Fruit fly (Drosophila melanogaster) whole organism, embryonic: ENCODE data around the gene CG15201.

Source experiments
- Adf1 ChIP-seq: fragments of 200-800 bp; sonication (Bioruptor generic); IDR thresholded peaks from 2 replicates; pipeline ENCODE4 v1.3.6; 2022; ENCODE audit warnings: missing biosample characterization, missing genetic modification characterization
- Bgb ChIP-seq: fragments of 200-800 bp; sonication (Bioruptor generic); IDR thresholded peaks from 2 replicates; pipeline ENCODE4 v1.3.6; 2022; ENCODE audit warnings: missing biosample characterization, missing genetic modification characterization; ENCODE audit not compliant: partially characterized antibody
- C15 ChIP-seq: fragments of 200-800 bp; sonication (Bioruptor generic); IDR thresholded peaks from 3 replicates; pipeline ENCODE4 v1.3.6; 2022; ENCODE audit warnings: missing biosample characterization, missing genetic modification characterization
- CG1024 ChIP-seq: fragments of 200-800 bp; sonication (Bioruptor generic); IDR thresholded peaks from 2 replicates; pipeline ENCODE4 v1.3.6; 2022; ENCODE audit warnings: missing biosample characterization, missing genetic modification characterization
- CG10321 ChIP-seq: fragments of 200-800 bp; sonication (Bioruptor generic); IDR thresholded peaks from 2 replicates; pipeline ENCODE4 v1.3.6; 2022; ENCODE audit warnings: missing biosample characterization, missing genetic modification characterization
- CG12391 ChIP-seq: fragments of 200-800 bp; sonication (Bioruptor generic); optimal IDR thresholded peaks from 3 replicates; lab custom pipeline; 2018; ENCODE audit warnings: missing biosample characterization, mild to moderate bottlenecking, missing genetic modification characterization, moderate library complexity
- CG15479 ChIP-seq: fragments of 200-800 bp; sonication (Bioruptor generic); optimal IDR thresholded peaks from 3 replicates; lab custom pipeline; 2019; ENCODE audit warnings: missing biosample characterization, mild to moderate bottlenecking, missing genetic modification characterization, moderate library complexity
- CG18011 ChIP-seq: fragments of 200-800 bp; sonication (Bioruptor generic); optimal IDR thresholded peaks from 2 replicates; lab custom pipeline; 2017; ENCODE audit warnings: missing biosample characterization, missing genetic modification characterization, mild to moderate bottlenecking, moderate library complexity, missing genotype
- CG31365 ChIP-seq: fragments of 200-800 bp; sonication (Bioruptor generic); optimal IDR thresholded peaks from 2 replicates; lab custom pipeline; 2018; ENCODE audit warnings: missing biosample characterization, mild to moderate bottlenecking, missing genetic modification characterization
- CG31441 ChIP-seq: fragments of 200-800 bp; sonication (Bioruptor generic); IDR thresholded peaks from 2 replicates; pipeline ENCODE4 v1.3.6; 2022; ENCODE audit warnings: missing biosample characterization, missing genetic modification characterization
- CG32772 ChIP-seq: fragments of 200-800 bp; sonication (Bioruptor generic); IDR thresholded peaks from 2 replicates; pipeline ENCODE4 v1.3.6; 2022; ENCODE audit warnings: missing biosample characterization, missing genetic modification characterization
- CG34422 ChIP-seq: fragments of 200-800 bp; sonication (Bioruptor generic); IDR thresholded peaks from 3 replicates; pipeline ENCODE4 v1.3.6; 2022; ENCODE audit warnings: missing biosample characterization, missing genetic modification characterization
- CG6683 ChIP-seq: fragments of 200-800 bp; sonication (Bioruptor generic); optimal IDR thresholded peaks from 2 replicates; lab custom pipeline; 2017; ENCODE audit warnings: missing biosample characterization, mild to moderate bottlenecking, missing genetic modification characterization, missing genetic modification reagents
- CG8765 ChIP-seq: fragments of 200-800 bp; sonication (Bioruptor generic); IDR thresholded peaks from 2 replicates; pipeline ENCODE4 v1.3.6; 2022; ENCODE audit warnings: missing biosample characterization, missing genetic modification characterization
- CG8924 ChIP-seq: fragments of 200-800 bp; optimal IDR thresholded peaks from 3 replicates; lab custom pipeline; 2019; ENCODE audit warnings: missing biosample characterization, mild to moderate bottlenecking, missing genetic modification characterization, moderate library complexity
- Deaf1 ChIP-seq: fragments of 200-800 bp; optimal IDR thresholded peaks from 3 replicates; lab custom pipeline; 2019; ENCODE audit warnings: missing biosample characterization, mild to moderate bottlenecking, missing genetic modification characterization, moderate library complexity
- Dfd ChIP-seq, 2 experiments: fragments of >200 bp; optimal IDR thresholded peaks; 2 replicates each; lab custom pipeline; 2017; ENCODE audit warnings: missing biosample characterization in 2 of 2, missing genetic modification characterization in 2 of 2
- Dref ChIP-seq: fragments of 200-800 bp; sonication (Bioruptor generic); IDR thresholded peaks from 2 replicates; pipeline ENCODE4 v1.3.6; 2022; ENCODE audit warnings: missing biosample characterization, missing genetic modification characterization
- Elba2 ChIP-seq: fragments of 200-800 bp; sonication (Bioruptor generic); optimal IDR thresholded peaks from 3 replicates; lab custom pipeline; 2016; ENCODE audit warnings: missing biosample characterization, missing genetic modification characterization
- Hr3 ChIP-seq: fragments of 200-800 bp; sonication (Bioruptor generic); optimal IDR thresholded peaks from 3 replicates; lab custom pipeline; 2016; ENCODE audit warnings: missing biosample characterization, missing genetic modification characterization
- MBD-R2 ChIP-seq: fragments of 200-800 bp; sonication (Bioruptor generic); IDR thresholded peaks from 2 replicates; pipeline ENCODE4 v1.3.6; 2022; ENCODE audit warnings: missing biosample characterization, missing genetic modification characterization
- MESR4 ChIP-seq: fragments of 200-800 bp; sonication (Bioruptor generic); optimal IDR thresholded peaks from 2 replicates; lab custom pipeline; 2018; ENCODE audit warnings: missing biosample characterization, mild to moderate bottlenecking, missing genetic modification characterization, moderate library complexity
- Med ChIP-seq: fragments of 200-800 bp; sonication (Bioruptor generic); peaks from one replicate; lab custom pipeline; 2016; ENCODE audit warnings: missing biosample characterization, missing genetic modification characterization, mild to moderate bottlenecking, inconsistent platforms, moderate library complexity
- Mes4 ChIP-seq: fragments of 200-800 bp; sonication (Bioruptor generic); optimal IDR thresholded peaks from 2 replicates; lab custom pipeline; 2016; ENCODE audit warnings: missing biosample characterization, missing genetic modification characterization
- Pdp1 ChIP-seq, 2 experiments: fragments of 200-800 bp; sonication (Bioruptor generic); optimal IDR thresholded peaks; 3 replicates each; lab custom pipeline; 2016; ENCODE audit warnings: missing biosample characterization in 2 of 2, missing genetic modification characterization in 2 of 2, mild to moderate bottlenecking in 1 of 2, moderate library complexity in 1 of 2
- Rfx ChIP-seq: fragments of 200-800 bp; sonication (Bioruptor generic); IDR thresholded peaks from 2 replicates; pipeline ENCODE4 v1.3.6; 2022; ENCODE audit warnings: missing biosample characterization, missing genetic modification characterization
- bbx ChIP-seq: fragments of 200-800 bp; sonication (Bioruptor generic); IDR thresholded peaks from 2 replicates; pipeline ENCODE4 v1.3.6; 2022; ENCODE audit warnings: missing biosample characterization, missing genetic modification characterization; ENCODE audit not compliant: partially characterized antibody
- cg ChIP-seq: fragments of 200-800 bp; sonication (Bioruptor generic); optimal IDR thresholded peaks from 3 replicates; lab custom pipeline; 2019; ENCODE audit warnings: missing biosample characterization, mild to moderate bottlenecking, missing genetic modification characterization, moderate library complexity
- chinmo ChIP-seq: fragments of 200-800 bp; sonication (Bioruptor generic); IDR thresholded peaks from 4 replicates; pipeline ENCODE4 v1.3.6; 2022; ENCODE audit warnings: missing biosample characterization, missing genetic modification characterization; ENCODE audit not compliant: partially characterized antibody
- ci ChIP-seq: fragments of 200-800 bp; sonication (Bioruptor generic); IDR thresholded peaks from 3 replicates; pipeline ENCODE4 v1.3.6; 2022; ENCODE audit warnings: missing biosample characterization, missing genetic modification characterization
- crol ChIP-seq: fragments of 200-800 bp; sonication (Bioruptor generic); IDR thresholded peaks from 2 replicates; pipeline ENCODE4 v1.3.6; 2022; ENCODE audit warnings: missing biosample characterization, missing genetic modification characterization
- gt ChIP-seq: fragments of 200-800 bp; sonication (Bioruptor generic); IDR thresholded peaks from 2 replicates; pipeline ENCODE4 v1.3.6; 2022; ENCODE audit warnings: missing biosample characterization, missing genetic modification characterization
- insv ChIP-seq, 2 experiments: fragments of 200-800 bp; sonication (Bioruptor generic); optimal IDR thresholded peaks; 3 replicates each; lab custom pipeline; 2016 to 2018; ENCODE audit warnings: missing biosample characterization in 2 of 2, missing genetic modification characterization in 2 of 2
- nom ChIP-seq: fragments of 200-800 bp; sonication (Bioruptor generic); optimal IDR thresholded peaks from 2 replicates; lab custom pipeline; 2017; ENCODE audit warnings: missing biosample characterization, missing genetic modification characterization, mild to moderate bottlenecking, moderate library complexity, missing genetic modification reagents
- onecut ChIP-seq: fragments of 200-800 bp; sonication (Bioruptor generic); IDR thresholded peaks from 2 replicates; pipeline ENCODE4 v1.3.6; 2022; ENCODE audit warnings: missing biosample characterization, missing genetic modification characterization
- phol ChIP-seq: fragments of 200-800 bp; sonication (Bioruptor generic); optimal IDR thresholded peaks from 3 replicates; lab custom pipeline; 2018; ENCODE audit warnings: missing biosample characterization, mild to moderate bottlenecking, missing genetic modification characterization, moderate library complexity
- repo ChIP-seq: fragments of 200-800 bp; sonication (Bioruptor generic); optimal IDR thresholded peaks from 2 replicates; lab custom pipeline; 2016; ENCODE audit warnings: missing biosample characterization, missing genetic modification characterization
- ssp ChIP-seq: fragments of 200-800 bp; sonication (Bioruptor generic); IDR thresholded peaks from 2 replicates; pipeline ENCODE4 v1.3.6; 2022; ENCODE audit warnings: missing biosample characterization, missing genetic modification characterization

Gene CG15201

DNA sequence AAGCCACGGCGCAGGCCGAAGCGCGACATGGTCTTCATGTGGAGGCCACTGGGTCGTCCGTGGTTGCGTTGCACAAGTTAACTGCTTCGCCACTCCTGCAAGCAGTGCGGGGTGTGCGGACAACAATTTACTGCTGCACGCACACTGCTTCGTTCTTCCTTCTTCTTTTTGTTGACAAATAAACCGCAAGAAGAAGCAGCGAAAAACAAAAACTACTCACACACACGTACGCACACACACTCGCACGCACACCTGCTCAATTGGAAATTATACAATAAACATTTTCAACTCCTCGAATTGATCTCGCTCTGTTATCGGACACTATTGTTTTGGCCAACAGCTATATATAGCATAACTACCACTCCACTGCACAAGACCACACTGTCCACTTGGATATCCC is 20.4 kb upstream of the CG15201 start:
- TF ChIP-seq Mes4 (GFP tag; lab: Kevin White, UChicago) (no peak), CG18011 (GFP tag; lab: Kevin White, UChicago) (peak; percentile 45), CG8924 (tag; lab: Kevin White, UChicago) (peak; percentile 28), Dfd (GFP tag; optimal IDR thresholded peaks at IDR 0.05; lab: Kevin White, UChicago) (peak in 1 of 2 experiments; percentile 9), ci (GFP tag; lab: Robert Waterston, UW) (no peak), insv (GFP tag; optimal IDR thresholded peaks at IDR 0.05; lab: Kevin White, UChicago) (peak in 1 of 2 experiments; percentile 76), CG15479 (GFP tag; lab: Kevin White, UChicago) (peak; percentile 50), CG6683 (no peak), CG31365 (peak; percentile 97), chinmo (GFP tag; lab: Robert Waterston, UW) (0 out of 4 replicates have a peak, but pooled peaks have one; percentile 6), Med (GFP tag; lab: Kevin White, UChicago) (peak; percentile 42), cg (GFP tag; lab: Kevin White, UChicago) (peak; percentile 60), Pdp1 (GFP tag; optimal IDR thresholded peaks at IDR 0.05; lab: Kevin White, UChicago) (peak in 1 of 2 experiments; percentile 76), Elba2 (GFP tag; lab: Kevin White, UChicago) (peak; percentile 90), Hr3 (no peak), CG32772 (GFP tag; lab: Robert Waterston, UW) (no peak)

DNA sequence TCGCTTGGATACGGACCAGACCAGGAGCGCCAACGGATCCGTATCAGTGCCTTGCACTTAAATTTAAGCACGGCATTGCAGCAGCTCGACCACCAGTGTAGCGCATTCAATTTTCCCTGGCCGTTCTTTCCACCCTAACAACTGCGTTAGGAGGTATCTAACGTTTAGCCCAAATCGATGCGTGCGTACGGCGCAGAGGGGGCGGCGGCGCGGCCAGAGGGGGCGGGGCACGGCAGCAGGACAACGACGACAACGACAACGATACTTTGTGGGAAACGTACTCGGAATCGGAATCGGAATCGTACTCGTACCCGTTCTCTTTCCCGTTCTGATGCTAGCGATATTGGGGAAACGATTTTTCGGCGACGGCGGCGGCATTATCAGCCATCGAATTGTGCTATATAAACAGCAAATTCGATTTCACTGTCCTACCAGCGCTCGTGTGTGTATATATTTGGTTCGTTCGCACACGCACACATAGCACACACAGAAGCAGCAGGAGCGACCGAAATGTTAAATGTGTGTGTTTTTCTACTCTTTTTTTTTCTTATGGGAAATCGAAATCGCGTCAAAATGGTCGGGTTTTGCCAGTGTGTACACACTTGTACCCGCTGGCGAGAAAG is 19.7 kb upstream of the CG15201 start, which contains the start of gene CG11122:
Gene CG11122 (minus strand): TSS at position 601 of the 623 bp plus-strand sequence.
- peak; percentile 58 for TF ChIP-seq phol (tag; lab: Kevin White, UChicago)
- TF ChIP-seq nom = peak; percentile 50
- peak; percentile 74 for TF ChIP-seq Bgb
- TF ChIP-seq MESR4 (GFP tag; lab: Kevin White, UChicago) = peak; percentile 49
- TF ChIP-seq CG1024 (GFP tag; lab: Robert Waterston, UW) = no peak
- peak; percentile 84 for TF ChIP-seq Elba2 (GFP tag; lab: Kevin White, UChicago)
- peak; percentile 69 for TF ChIP-seq Dref (GFP tag; lab: Robert Waterston, UW)
- no peak for TF ChIP-seq repo (GFP tag; lab: Kevin White, UChicago)
- peak; percentile 87 for TF ChIP-seq onecut
- TF ChIP-seq CG34422 = no peak
- peak; percentile 25 for TF ChIP-seq bbx (GFP tag; lab: Robert Waterston, UW)
- TF ChIP-seq CG10321 = peak; percentile 39; the same call in 1 of the 2 replicates
- TF ChIP-seq crol (GFP tag; lab: Robert Waterston, UW) = peak; percentile 91
- peak; percentile 10; the same call in 1 of the 2 replicates for TF ChIP-seq Adf1
- TF ChIP-seq ssp (GFP tag; lab: Robert Waterston, UW) = no peak
- no peak for TF ChIP-seq C15
- TF ChIP-seq Rfx (GFP tag; lab: Robert Waterston, UW) = no peak
- TF ChIP-seq CG12391 (tag; lab: Kevin White, UChicago) = no peak
- peak; percentile 64 for TF ChIP-seq Deaf1
- TF ChIP-seq CG31441 (GFP tag; lab: Robert Waterston, UW) = no peak
- no peak for TF ChIP-seq CG8765 (GFP tag; lab: Robert Waterston, UW)
- peak; percentile 66 for TF ChIP-seq cg (GFP tag; lab: Kevin White, UChicago)
- 0 out of 2 replicates have a peak, but pooled peaks have one; percentile 26 for TF ChIP-seq MBD-R2 (GFP tag; lab: Robert Waterston, UW)
- no peak for TF ChIP-seq gt
